Worm (Caenorhabditis elegans): ENCODE data around the gene DC2.5.

Gene DC2.5

ce11 chrV:185694-186217, 26.8 kb downstream of the DC2.5 start, which contains the start of gene arid-1:
arid-1 (plus strand) TSS chrV:186167.
- TF ChIP-seq nhr-77 (tag; optimal IDR thresholded peaks at IDR 0.05) (no peak), unc-55 (GFP tag; optimal IDR thresholded peaks at IDR 0.05) (peak; percentile 64), peb-1 (tag; optimal IDR thresholded peaks at IDR 0.05) (no peak), mdl-1 (tag; optimal IDR thresholded peaks at IDR 0.05) (peak in 1 of 2 experiments; percentile 11), lsy-2 (tag; optimal IDR thresholded peaks at IDR 0.05) (peak in 1 of 2 experiments; percentile 44), nhr-129 (tag; optimal IDR thresholded peaks at IDR 0.05) (peak; percentile 30), C34F6.9 (tag; optimal IDR thresholded peaks at IDR 0.05) (peak; percentile 75), gmeb-1 (tag; optimal IDR thresholded peaks at IDR 0.05) (peak; percentile 33)

- TF ChIP-seq mdl-1 (tag; optimal IDR thresholded peaks at IDR 0.05) (no peak), aly-2 (tag; optimal IDR thresholded peaks at IDR 0.05) (no peak), R02D3.7 (tag; optimal IDR thresholded peaks at IDR 0.05) (no peak), peb-1 (tag; optimal IDR thresholded peaks at IDR 0.05) (no peak)
Observed at ce11 chrV:185124-185523, 27.5 kb downstream of the DC2.5 start.

- no peak for TF ChIP-seq ama-1 (optimal IDR thresholded peaks at IDR 0.05)
- no peak for TF ChIP-seq peb-1 (tag; optimal IDR thresholded peaks at IDR 0.05)
- TF ChIP-seq sem-4 (tag; optimal IDR thresholded peaks at IDR 0.05), result no peak
- TF ChIP-seq R02D3.7 (tag; optimal IDR thresholded peaks at IDR 0.05), result no peak
- TF ChIP-seq snpc-4 (tag; optimal IDR thresholded peaks at IDR 0.05), result no peak
- no peak for TF ChIP-seq ZK546.5 (tag; optimal IDR thresholded peaks at IDR 0.05)
- TF ChIP-seq unc-39 (tag; optimal IDR thresholded peaks at IDR 0.05), result no peak
- TF ChIP-seq ztf-4 (tag; optimal IDR thresholded peaks at IDR 0.05), result peak; percentile 3
- TF ChIP-seq egl-27 (tag; optimal IDR thresholded peaks at IDR 0.05), result peak; percentile 42
- TF ChIP-seq unc-62 (GFP tag; optimal IDR thresholded peaks at IDR 0.05), result no peak
- TF ChIP-seq sma-3 (GFP tag; optimal IDR thresholded peaks at IDR 0.05), result peak; percentile 39
- peak; percentile 61 for TF ChIP-seq nhr-25 (tag; optimal IDR thresholded peaks at IDR 0.05)
- TF ChIP-seq unc-55 (GFP tag; optimal IDR thresholded peaks at IDR 0.05), result peak; percentile 65
- TF ChIP-seq ceh-16 (tag; optimal IDR thresholded peaks at IDR 0.05), result no peak
- TF ChIP-seq sma-9 (GFP tag; optimal IDR thresholded peaks at IDR 0.05), result no peak
- TF ChIP-seq sma-9 (tag; optimal IDR thresholded peaks at IDR 0.05), result no peak
- no peak for TF ChIP-seq nhr-6 (tag; optimal IDR thresholded peaks at IDR 0.05)
- no peak for TF ChIP-seq elt-1 (tag; optimal IDR thresholded peaks at IDR 0.05)
- TF ChIP-seq zag-1 (tag; optimal IDR thresholded peaks at IDR 0.05), result no peak
- no peak for TF ChIP-seq nhr-237 (tag; optimal IDR thresholded peaks at IDR 0.05)
- no peak for TF ChIP-seq nhr-77 (tag; optimal IDR thresholded peaks at IDR 0.05)
- peak; percentile 15 for TF ChIP-seq fos-1 (tag; optimal IDR thresholded peaks at IDR 0.05)
- no peak for TF ChIP-seq dmd-4 (tag; optimal IDR thresholded peaks at IDR 0.05)
- TF ChIP-seq crh-2 (tag; optimal IDR thresholded peaks at IDR 0.05), result peak; percentile 72
- TF ChIP-seq lin-11 (tag; optimal IDR thresholded peaks at IDR 0.05), result peak; percentile 19
- peak; percentile 79 for TF ChIP-seq gmeb-1 (tag; optimal IDR thresholded peaks at IDR 0.05)
- TF ChIP-seq nhr-129 (tag; optimal IDR thresholded peaks at IDR 0.05), result peak; percentile 24
- TF ChIP-seq C34F6.9 (tag; optimal IDR thresholded peaks at IDR 0.05), result peak; percentile 73
- no peak for TF ChIP-seq mdl-1 (tag; optimal IDR thresholded peaks at IDR 0.05)
- peak; percentile 39 for TF ChIP-seq nhr-10 (tag; optimal IDR thresholded peaks at IDR 0.05)
- TF ChIP-seq F13H6.1 (tag; optimal IDR thresholded peaks at IDR 0.05), result peak; percentile 56
- TF ChIP-seq nhr-21 (tag; optimal IDR thresholded peaks at IDR 0.05), result peak; percentile 36
- no peak for TF ChIP-seq blmp-1 (tag; optimal IDR thresholded peaks at IDR 0.05; ENCODE audit: insufficient read depth)
- TF ChIP-seq mbf-1 (tag; optimal IDR thresholded peaks at IDR 0.05), result no peak
- no peak for TF ChIP-seq ceh-82 (tag; optimal IDR thresholded peaks at IDR 0.05)
- TF ChIP-seq Y55F3AM.14 (GFP tag; optimal IDR thresholded peaks at IDR 0.05), result no peak
- TF ChIP-seq elt-3 (tag; optimal IDR thresholded peaks at IDR 0.05), result no peak
- TF ChIP-seq nhr-11 (tag; optimal IDR thresholded peaks at IDR 0.05), result no peak
- no peak for TF ChIP-seq lin-39 (tag; optimal IDR thresholded peaks at IDR 0.05)
- TF ChIP-seq nhr-23 (tag; optimal IDR thresholded peaks at IDR 0.05), result no peak
- TF ChIP-seq aly-2 (tag; optimal IDR thresholded peaks at IDR 0.05), result no peak
- TF ChIP-seq lsy-2 (tag; optimal IDR thresholded peaks at IDR 0.05), result peak; percentile 74 to 84
- TF ChIP-seq nhr-12 (tag; optimal IDR thresholded peaks at IDR 0.05), result no peak
- peak; percentile 28 for TF ChIP-seq mab-5 (tag; optimal IDR thresholded peaks at IDR 0.05)
- no peak for TF ChIP-seq ztf-11 (tag; optimal IDR thresholded peaks at IDR 0.05)
- no peak for TF ChIP-seq skn-1 (tag; optimal IDR thresholded peaks at IDR 0.05)
- no peak for TF ChIP-seq alr-1 (tag; optimal IDR thresholded peaks at IDR 0.05)
- no peak for TF ChIP-seq ztf-1 (GFP tag; conservative IDR thresholded peaks at IDR 0.05)
- peak; percentile 48 for TF ChIP-seq lin-13 (GFP tag; optimal IDR thresholded peaks at IDR 0.05)
Observed at ce11 chrV:176870-177467, 35.6 kb downstream of the DC2.5 start, which contains the start of gene cul-3. cul-3 (plus strand) TSS chrV:177417.

Measured in whole organism, L2 larva.